Fruit fly (Drosophila melanogaster) ovary, adult (tissue): ENCODE data around the gene CG32188.

Source experiments
- CG17801 ChIP-seq: fragments of 200-800 bp; optimal IDR thresholded peaks from 2 replicates; lab custom pipeline; 2019; ENCODE audit warnings: missing biosample characterization, mild to moderate bottlenecking, missing genetic modification characterization, moderate library complexity; ENCODE audit not compliant: partially characterized antibody

The CG32188 gene

DNA sequence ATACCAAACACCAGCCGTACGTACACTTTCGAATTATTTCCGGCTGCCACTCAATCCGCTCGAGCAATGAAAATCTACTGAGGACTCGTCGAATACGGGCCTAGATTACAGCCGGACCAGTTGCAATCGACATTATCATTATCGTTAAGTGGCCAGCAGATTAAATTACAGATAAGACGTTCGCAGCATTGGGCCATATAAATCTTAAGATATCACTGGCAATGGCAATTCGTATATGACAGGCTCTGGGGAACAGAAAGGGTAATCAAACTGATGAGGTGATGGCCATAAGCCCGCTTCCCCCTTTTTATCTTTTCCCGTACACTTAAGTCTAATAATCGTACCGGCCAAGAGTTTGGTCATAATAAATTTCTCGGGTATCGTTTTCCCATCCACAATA, 19.4 kb downstream of the CG32188 start, which contains the start of gene Cln3:
Gene Cln3, minus strand, starts transcription at position 84 of the 400 bp plus-strand sequence.
- peak; percentile 50 for TF ChIP-seq CG17801 (GFP tag; lab: Kevin White, UChicago)

DNA sequence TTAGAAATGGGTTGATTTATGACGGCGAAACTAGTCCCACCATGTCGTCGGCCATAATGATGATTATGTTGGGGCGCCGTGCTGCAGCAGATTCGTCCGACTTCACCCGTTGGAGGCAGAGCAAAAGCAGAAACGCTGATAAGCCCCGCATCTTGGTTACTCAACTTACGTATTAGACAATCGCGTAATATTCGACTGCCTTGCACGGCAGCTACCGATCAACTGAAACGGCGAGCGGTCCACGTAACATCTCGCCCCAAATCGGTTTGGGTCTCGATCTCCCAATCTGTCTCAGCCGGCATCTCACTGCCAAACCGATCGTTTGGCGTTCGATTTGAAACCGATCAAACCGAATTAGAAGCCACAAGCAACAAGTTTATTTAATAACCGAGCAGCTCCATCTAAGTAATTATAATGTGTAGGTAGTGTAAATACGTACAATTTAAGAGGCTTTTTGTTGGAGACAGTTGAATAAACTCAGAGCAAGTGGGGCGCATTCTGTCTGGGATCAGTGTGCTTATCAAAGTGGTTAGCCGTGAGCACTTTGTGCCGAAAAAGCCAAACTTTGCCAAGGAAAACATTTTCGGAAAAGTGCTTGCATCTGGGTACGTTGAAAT, 24.7 kb downstream of the CG32188 start, which contains the start of gene CG32191:
Gene CG32191, minus strand, starts transcription at position 550 of the 617 bp plus-strand sequence.
- TF ChIP-seq CG17801 (GFP tag; lab: Kevin White, UChicago): no peak

DNA sequence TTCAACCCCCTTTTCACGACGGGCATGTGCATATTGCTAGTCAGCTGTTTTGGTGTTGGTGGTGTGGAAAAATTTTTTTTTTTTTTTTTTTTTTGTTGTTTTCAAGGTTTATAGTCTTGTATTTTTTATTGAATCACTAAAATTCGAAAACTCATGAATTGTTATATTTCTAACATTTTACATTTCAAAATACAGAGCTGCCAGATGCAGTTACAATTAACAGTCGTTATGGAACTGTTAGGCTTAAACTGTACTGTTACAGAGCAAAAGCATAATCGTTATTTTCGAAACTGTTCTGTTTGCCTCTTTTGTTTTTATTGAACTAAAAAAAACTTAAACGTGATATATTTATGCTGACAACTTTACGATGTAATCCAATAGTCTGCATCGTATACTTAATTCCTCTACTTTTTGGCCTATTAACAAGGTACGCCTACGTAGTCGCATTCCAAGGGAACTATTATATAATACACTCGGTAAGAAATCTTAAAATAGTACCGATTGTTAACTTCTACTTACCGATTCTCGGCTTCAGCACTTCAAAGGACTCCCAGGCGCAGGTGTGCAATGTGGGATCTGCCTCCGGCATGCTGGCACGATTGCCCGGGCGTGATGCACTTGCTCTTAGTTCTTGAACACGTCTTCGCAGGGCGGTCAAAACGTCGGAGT, 26.9 kb downstream of the CG32188 start, which contains the start of gene CG32187:
Gene CG32187, minus strand, starts transcription at position 9 of the 669 bp plus-strand sequence.
- TF ChIP-seq CG17801 (GFP tag; lab: Kevin White, UChicago): no peak

DNA sequence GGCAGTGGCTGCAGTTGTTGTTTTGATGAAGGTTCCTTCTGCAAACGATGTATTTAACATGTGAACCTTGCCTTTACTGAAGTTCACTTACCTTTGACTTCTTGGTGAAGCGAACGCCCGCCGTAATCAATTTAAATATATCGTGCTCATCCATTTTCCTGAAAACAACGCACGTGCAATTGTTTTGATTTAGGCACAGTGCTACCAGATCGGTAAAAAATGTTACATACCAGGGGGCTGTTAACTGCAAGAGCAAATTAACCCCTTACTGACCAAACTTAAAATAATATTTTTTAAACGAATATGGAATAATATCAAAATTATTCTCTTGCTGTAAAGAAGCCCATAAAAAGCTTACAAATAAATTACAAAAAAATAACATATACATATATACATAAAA, 28.9 kb downstream of the CG32188 start, which contains the start of gene ais:
Gene ais, minus strand, starts transcription at position 205 of the 400 bp plus-strand sequence.
- peak; percentile 30 for TF ChIP-seq CG17801 (GFP tag; lab: Kevin White, UChicago)

DNA sequence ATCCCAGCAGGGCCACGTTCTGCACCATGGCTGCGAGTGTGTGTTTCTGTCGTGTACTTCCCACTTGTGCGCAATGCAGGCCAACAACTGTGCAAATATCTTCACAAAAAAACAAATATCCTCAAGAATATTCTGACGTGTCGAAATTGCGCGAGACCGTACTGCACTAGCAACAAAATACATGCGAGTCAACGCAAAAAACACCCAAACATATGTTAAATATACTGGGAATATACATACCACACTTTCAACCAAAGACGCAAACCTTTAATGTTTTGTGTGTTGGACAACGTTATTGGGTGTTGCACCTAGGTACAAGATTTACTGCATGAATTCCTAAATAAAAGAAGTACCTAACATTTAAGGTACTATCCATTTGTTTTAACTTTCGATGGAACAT, 31.3 kb downstream of the CG32188 start, which contains the start of gene NUCB1:
Gene NUCB1, minus strand, starts transcription at position 173 of the 400 bp plus-strand sequence.
- peak; percentile 51 for TF ChIP-seq CG17801 (GFP tag; lab: Kevin White, UChicago)

DNA sequence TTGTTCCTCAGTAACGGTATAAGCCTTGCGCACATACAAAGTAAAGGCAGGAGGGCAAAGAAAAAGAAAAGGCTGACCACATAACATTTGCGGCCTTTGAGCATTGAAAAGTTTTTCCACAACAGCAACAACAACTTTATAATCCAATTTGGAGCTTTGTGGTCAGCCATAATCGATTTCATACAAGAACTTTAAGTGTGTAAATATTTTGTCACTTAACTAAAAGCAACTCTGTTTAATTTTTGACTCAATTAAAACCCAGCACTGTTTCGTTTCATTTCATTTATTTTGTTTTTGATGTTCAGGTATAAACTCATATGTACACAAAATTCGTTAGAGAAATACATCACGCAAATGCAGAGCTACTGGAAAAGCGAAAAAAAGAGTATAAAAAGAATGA, 35.9 kb downstream of the CG32188 start, which contains the start of gene CG42816:
Gene CG42816, minus strand, starts transcription at position 101 of the 400 bp plus-strand sequence.
- no peak for TF ChIP-seq CG17801 (GFP tag; lab: Kevin White, UChicago)

DNA sequence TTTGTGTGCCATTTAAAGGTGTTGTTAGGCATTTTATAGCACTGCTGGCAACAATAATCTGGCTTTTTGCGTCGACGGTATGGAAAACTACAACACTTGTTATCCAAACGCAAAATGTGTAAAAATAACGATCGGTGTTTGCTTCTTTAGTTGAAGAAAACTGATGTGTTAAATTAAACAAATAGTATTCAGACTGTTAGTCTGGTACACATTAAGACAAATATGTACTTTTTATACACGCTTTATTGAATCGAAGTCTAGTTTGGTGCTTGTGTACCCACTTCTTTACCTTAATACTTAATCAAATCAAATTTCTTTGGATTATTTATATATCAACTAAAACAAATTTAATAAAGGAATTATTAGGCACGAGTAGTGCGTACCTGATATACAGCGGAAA, 41.9 kb downstream of the CG32188 start:
- no peak for TF ChIP-seq CG17801 (GFP tag; lab: Kevin White, UChicago)

DNA sequence AAGACGTTTGTCGTGTGGAACGTTAAGA, 42.1 kb downstream of the CG32188 start, which contains the start of gene CG42815:
Gene CG42815, minus strand, starts transcription at position 20 of the 28 bp plus-strand sequence.
- no peak for TF ChIP-seq CG17801 (GFP tag; lab: Kevin White, UChicago)

DNA sequence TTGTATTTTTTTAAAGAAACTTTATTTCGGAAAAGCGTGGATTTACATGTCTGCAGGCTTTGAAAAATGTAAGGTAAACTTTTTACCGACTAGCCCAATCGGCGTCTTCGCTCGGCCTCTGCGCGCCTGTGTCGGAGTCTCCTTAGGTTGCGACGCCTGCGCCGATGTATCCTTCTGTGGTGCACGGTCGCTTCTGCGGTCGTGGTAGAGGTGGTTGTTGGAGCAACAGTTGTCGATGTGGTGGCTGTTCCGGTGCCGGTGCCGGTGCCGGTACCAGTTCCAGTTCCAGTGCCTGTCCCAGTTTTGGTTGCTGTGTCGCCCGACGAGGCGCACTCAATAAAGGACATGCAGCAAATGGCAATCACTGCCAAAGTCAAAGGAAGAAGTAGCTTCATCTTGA, 42.4 kb downstream of the CG32188 start:
- TF ChIP-seq CG17801 (GFP tag; lab: Kevin White, UChicago): no peak
